Worm (Caenorhabditis elegans): ENCODE data around the gene F10B5.3.

- no peak for TF ChIP-seq W03F9.2 (tag; optimal IDR thresholded peaks at IDR 0.05)
- no peak for TF ChIP-seq him-1 (tag; optimal IDR thresholded peaks at IDR 0.05)
- TF ChIP-seq dao-5 (tag; optimal IDR thresholded peaks at IDR 0.05) = no peak
These were observed 24.3 kb upstream of the F10B5.3 start for ce11 chrII:8174148-8174547.

Measured in whole organism, L4/young adult.